Worm (Caenorhabditis elegans): Measurements from ENCODE around the gene F13B6.1.

The F13B6.1 gene

DNA sequence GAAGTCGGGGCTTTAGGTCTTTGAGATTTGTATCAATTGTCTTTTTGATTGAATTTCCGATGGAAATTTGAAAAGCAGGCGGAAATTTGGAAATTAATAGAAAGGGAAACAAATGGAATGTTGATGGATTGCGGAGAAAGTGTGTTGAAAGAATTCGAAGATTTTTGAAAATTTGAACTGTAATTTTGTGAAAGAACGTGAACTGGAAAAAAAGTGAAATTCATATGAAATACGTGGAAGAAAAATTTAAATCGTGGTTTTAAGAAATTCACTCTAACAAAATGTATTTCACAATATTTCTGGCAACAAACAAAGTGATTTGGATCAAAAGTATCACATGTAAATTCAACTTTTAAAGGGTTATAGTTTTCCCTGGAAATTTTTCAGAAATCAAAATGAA lies 10.3 kb upstream of the F13B6.1 start, which contains the start of gene B0496.1:
Gene B0496.1 (plus strand): TSS at position 301 of the 400 bp plus-strand sequence.
- no peak for TF ChIP-seq nfyb-1 (GFP tag; IDR thresholded peaks at IDR 0.05)
- TF ChIP-seq dpl-1 (GFP tag; optimal IDR thresholded peaks at IDR 0.05), result no peak

DNA sequence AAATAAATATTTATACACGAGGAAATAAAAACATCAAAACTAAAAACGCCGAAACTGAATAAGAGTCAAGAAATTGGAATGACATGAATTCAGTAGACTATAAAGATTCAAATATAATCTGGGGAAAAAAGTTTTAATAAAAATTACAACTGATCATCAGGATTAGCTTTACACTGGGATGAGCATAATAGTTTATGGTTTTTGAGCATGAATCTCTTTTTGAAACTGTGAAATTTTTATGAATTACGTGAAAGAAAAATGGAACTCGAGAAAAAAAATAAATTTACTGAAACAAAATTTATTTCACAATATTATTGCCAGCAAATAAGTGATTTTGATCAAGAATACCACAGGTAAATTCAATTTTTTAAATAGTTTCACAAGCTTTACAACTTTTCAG lies 8.8 kb upstream of the F13B6.1 start, which contains the start of gene B0496.2:
Gene B0496.2 (plus strand): TSS at position 301 of the 400 bp plus-strand sequence.
- TF ChIP-seq sea-2 (GFP tag; IDR thresholded peaks at IDR 0.05), result no peak
- TF ChIP-seq lsl-1 (GFP tag; optimal IDR thresholded peaks at IDR 0.05), result no peak
- TF ChIP-seq snpc-3.4 (tag; optimal IDR thresholded peaks at IDR 0.05), result no peak
- no peak for TF ChIP-seq let-607 (tag; optimal IDR thresholded peaks at IDR 0.05)
- no peak for TF ChIP-seq tlf-1 (GFP tag; optimal IDR thresholded peaks at IDR 0.05)
- TF ChIP-seq ztf-26 (tag; optimal IDR thresholded peaks at IDR 0.05), result no peak
- TF ChIP-seq snpc-4 (GFP tag; optimal IDR thresholded peaks at IDR 0.05), result no peak
- no peak for TF ChIP-seq snpc-4 (tag; optimal IDR thresholded peaks at IDR 0.05)
- TF ChIP-seq aptf-2 (GFP tag; conservative IDR thresholded peaks at IDR 0.05), result no peak
- no peak for TF ChIP-seq lin-35 (GFP tag; optimal IDR thresholded peaks at IDR 0.05)
- no peak for TF ChIP-seq snpc-1.1 (tag; optimal IDR thresholded peaks at IDR 0.05; ENCODE audit: insufficient read depth)
- TF ChIP-seq egrh-3 (GFP tag; IDR thresholded peaks at IDR 0.05), result no peak
- TF ChIP-seq zim-3 (tag; optimal IDR thresholded peaks at IDR 0.05), result no peak

DNA sequence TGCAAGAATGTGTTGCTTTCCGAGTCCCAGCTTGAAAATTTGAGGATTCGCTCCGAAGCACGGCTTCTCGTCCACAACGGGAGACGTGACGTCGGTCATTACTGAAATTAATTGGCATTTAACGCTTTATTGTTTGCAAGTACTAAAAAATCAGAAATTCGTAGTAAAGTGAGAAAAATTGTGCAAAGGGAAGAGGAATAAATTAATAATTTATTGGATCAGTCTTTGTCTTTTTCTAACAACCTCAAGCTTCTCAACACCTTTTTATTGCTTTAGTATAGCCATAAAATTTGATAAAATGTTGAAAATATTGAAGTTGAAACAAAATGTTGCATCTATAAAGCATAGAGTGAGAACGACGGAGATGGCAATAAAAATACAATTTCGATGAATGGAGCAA lies 5.0 kb upstream of the F13B6.1 start, which contains the start of gene tes-1:
Gene tes-1 (minus strand): TSS at position 101 of the 400 bp plus-strand sequence.
- TF ChIP-seq unc-62 (GFP tag; optimal IDR thresholded peaks at IDR 0.05) (no peak), madf-10 (tag; optimal IDR thresholded peaks at IDR 0.05) (no peak), nhr-120 (GFP tag; IDR thresholded peaks at IDR 0.05) (no peak), mel-28 (tag; optimal IDR thresholded peaks at IDR 0.05; ENCODE audit: borderline replicate concordance) (no peak), lin-35 (GFP tag; optimal IDR thresholded peaks at IDR 0.05) (no peak), ekl-4 (GFP tag; IDR thresholded peaks at IDR 0.05) (no peak), nhr-27 (tag; optimal IDR thresholded peaks at IDR 0.05) (no peak), F33H1.4 (GFP tag; IDR thresholded peaks at IDR 0.05) (no peak), lin-40 (tag; optimal IDR thresholded peaks at IDR 0.05) (no peak)

- TF ChIP-seq bed-1 (GFP tag; IDR thresholded peaks at IDR 0.05), result no peak
- no peak for TF ChIP-seq lsl-1 (GFP tag; optimal IDR thresholded peaks at IDR 0.05)
- no peak for TF ChIP-seq nfya-1 (tag; optimal IDR thresholded peaks at IDR 0.05; ENCODE audit: borderline replicate concordance, insufficient read depth)
- TF ChIP-seq sdz-38 (tag; optimal IDR thresholded peaks at IDR 0.05), result no peak
- TF ChIP-seq repo-1 (tag; optimal IDR thresholded peaks at IDR 0.05), result no peak
- no peak for TF ChIP-seq F49E8.2 (tag; optimal IDR thresholded peaks at IDR 0.05; ENCODE audit: insufficient read depth)
- TF ChIP-seq snpc-1.3 (tag; optimal IDR thresholded peaks at IDR 0.05; ENCODE audit: insufficient read depth), result no peak
- no peak for TF ChIP-seq ceh-91 (GFP tag; IDR thresholded peaks at IDR 0.05)
- no peak for TF ChIP-seq rcor-1 (GFP tag; IDR thresholded peaks at IDR 0.05)
- TF ChIP-seq egl-18 (GFP tag; IDR thresholded peaks at IDR 0.05), result no peak
- no peak for TF ChIP-seq hlh-12 (tag; optimal IDR thresholded peaks at IDR 0.05)
- TF ChIP-seq B0261.1 (tag; optimal IDR thresholded peaks at IDR 0.05), result no peak
- TF ChIP-seq K11D2.4 (GFP tag; IDR thresholded peaks at IDR 0.05), result no peak
- TF ChIP-seq cebp-1 (GFP tag; IDR thresholded peaks at IDR 0.05), result no peak
- no peak for TF ChIP-seq cebp-1 (tag; optimal IDR thresholded peaks at IDR 0.05)
- no peak for TF ChIP-seq ztf-28 (GFP tag; IDR thresholded peaks at IDR 0.05)
Observed at ce11 chrIV:7453661-7454159, 2.6 kb upstream of the F13B6.1 start.

Measured in whole organism, young adult.